Fruit fly (Drosophila melanogaster) whole organism, embryonic: Measurements from ENCODE around the gene CG14452.

ENCODE experiments used
- Awh ChIP-seq: fragments of 200-800 bp; sonication (Bioruptor generic); IDR thresholded peaks from 2 replicates; pipeline ENCODE4, ENCODE4 v1.3.6; 2022; ENCODE audit warnings: missing biosample characterization, missing genetic modification characterization
- CG18262 ChIP-seq: fragments of 200-800 bp; optimal IDR thresholded peaks from 3 replicates; lab custom pipeline; 2019; ENCODE audit warnings: missing biosample characterization, mild to moderate bottlenecking, missing genetic modification characterization, moderate library complexity
- CHES-1-like ChIP-seq: fragments of 200-800 bp; sonication (Bioruptor generic); optimal IDR thresholded peaks from 2 replicates; lab custom pipeline; 2016; ENCODE audit warnings: missing biosample characterization, missing genetic modification characterization
- Fer2 ChIP-seq: fragments of 200-800 bp; sonication (Bioruptor generic); optimal IDR thresholded peaks from 2 replicates; lab custom pipeline; 2018; ENCODE audit warnings: missing biosample characterization, mild to moderate bottlenecking, missing genetic modification characterization, moderate library complexity
- nerfin-1 ChIP-seq: fragments of 200-800 bp; sonication (Bioruptor generic); optimal IDR thresholded peaks from 3 replicates; lab custom pipeline; 2019; ENCODE audit warnings: missing biosample characterization, mild to moderate bottlenecking, missing genetic modification characterization, moderate library complexity

DNA sequence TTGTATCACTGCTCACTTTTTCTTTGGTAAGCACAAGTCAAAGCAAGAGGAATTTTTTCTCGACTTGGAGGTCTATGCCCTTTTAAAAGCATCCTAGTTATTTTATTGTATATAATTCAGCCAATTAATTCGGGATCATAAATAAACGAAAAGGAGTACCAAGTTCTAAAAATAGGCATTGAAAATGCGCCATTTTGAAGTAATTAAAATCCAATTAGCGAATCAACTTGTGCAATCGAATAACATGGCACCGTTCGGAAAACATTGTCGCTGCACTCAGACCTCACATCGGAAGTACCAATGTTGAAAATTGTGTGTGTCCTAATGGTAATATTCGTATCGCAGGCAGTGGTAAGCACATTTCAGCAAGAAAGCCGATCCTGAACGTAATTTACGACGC, 48.9 kb upstream of the CG14452 start, which contains the start of gene CG33768:
- TF ChIP-seq CHES-1-like (GFP tag; lab: Kevin White, UChicago): no peak
- TF ChIP-seq CG18262: no peak
- no peak for TF ChIP-seq nerfin-1 (tag; lab: Kevin White, UChicago)
- TF ChIP-seq Fer2 (tag; lab: Kevin White, UChicago): no peak
- TF ChIP-seq Awh (GFP tag; lab: Robert Waterston, UW): no peak
